Worm (Caenorhabditis elegans): ENCODE data around the gene D2096.13.
"Not testable (repeated sequence)": the region's sequence is repeated elsewhere in the genome, so short reads cannot be mapped to it uniquely, and the experiment has no call there.

The D2096.13 gene

ce11 chrIV:8359716-8360407 lies 1.5 kb upstream of the D2096.13 start, which contains the start of gene D2096.5:
D2096.5 (minus strand) TSS chrIV:8359766.
- no peak for TF ChIP-seq tbx-7 (tag; optimal IDR thresholded peaks at IDR 0.05)
- TF ChIP-seq che-1 (tag; optimal IDR thresholded peaks at IDR 0.05): no peak
- peak; percentile 88 for TF ChIP-seq unc-42 (tag; optimal IDR thresholded peaks at IDR 0.05)
- TF ChIP-seq madf-2 (tag; optimal IDR thresholded peaks at IDR 0.05): no peak
- TF ChIP-seq ref-2 (tag; optimal IDR thresholded peaks at IDR 0.05): no peak
- peak; percentile 27; the same call in 1 of the 2 replicates for TF ChIP-seq sox-2 (GFP tag; IDR thresholded peaks at IDR 0.05)
- peak; percentile 61 for TF ChIP-seq ceh-14 (tag; optimal IDR thresholded peaks at IDR 0.05)
- TF ChIP-seq ama-1 (optimal IDR thresholded peaks at IDR 0.05): no peak
- no peak for TF ChIP-seq pha-4 (tag; optimal IDR thresholded peaks at IDR 0.05)
- no peak for TF ChIP-seq ceh-9 (tag; optimal IDR thresholded peaks at IDR 0.05)
- TF ChIP-seq dmd-4 (tag; optimal IDR thresholded peaks at IDR 0.05; ENCODE audit: borderline replicate concordance): no peak

- no peak for TF ChIP-seq eyg-1 (tag; optimal IDR thresholded peaks at IDR 0.05)
- peak; percentile 64 for TF ChIP-seq elt-4 (tag; optimal IDR thresholded peaks at IDR 0.05)
Observed at ce11 chrIV:8357299-8357698, 1.1 kb downstream of the D2096.13 start.

DNA sequence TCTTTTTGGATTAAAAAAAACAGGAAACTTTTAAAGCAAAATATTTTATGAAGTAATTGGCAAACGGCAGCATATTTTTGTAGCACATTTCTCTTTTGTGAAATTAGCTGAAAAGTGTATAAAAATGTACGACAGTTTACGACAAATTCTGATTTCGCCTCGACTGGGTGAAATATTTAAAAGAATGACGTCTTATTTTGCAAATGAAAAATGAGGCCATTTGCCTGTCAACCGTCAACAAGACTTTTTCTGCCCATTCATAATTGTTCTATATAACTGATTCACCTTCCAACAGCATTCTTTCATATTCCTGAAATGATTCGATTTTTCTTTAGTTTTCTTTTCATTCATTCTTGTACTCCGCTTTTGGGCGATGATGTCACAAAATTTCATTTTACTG lies 2.8 kb downstream of the D2096.13 start, which contains the start of the genes F17E9.2 and col-116:
F17E9.2 (plus strand) TSS at position 301 of the 400 bp plus-strand sequence.
col-116 (plus strand) TSS at position 315 of the 400 bp plus-strand sequence.
- TF ChIP-seq ceh-30 (tag; optimal IDR thresholded peaks at IDR 0.05): no peak
- TF ChIP-seq Y22D7AL.16 (tag; optimal IDR thresholded peaks at IDR 0.05): no peak

DNA sequence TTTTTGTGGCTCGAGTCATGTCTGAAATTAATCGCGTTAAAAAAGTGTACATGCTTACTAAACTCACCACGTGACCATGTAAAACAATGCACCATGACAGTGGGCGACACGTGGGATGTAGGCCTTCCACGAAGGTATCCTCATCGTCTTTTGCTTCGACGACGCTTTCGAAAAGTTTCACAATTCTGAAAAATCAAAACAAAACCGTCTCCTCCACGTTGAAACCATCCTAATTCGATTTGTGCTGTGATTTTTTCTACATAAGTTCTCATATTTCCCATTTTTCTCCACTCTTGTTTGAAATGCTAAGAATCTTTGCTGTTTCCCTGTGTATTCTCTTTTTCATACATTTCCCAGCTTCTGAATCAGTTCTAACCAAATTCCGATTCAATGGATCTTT lies 3.8 kb downstream of the D2096.13 start, which contains the start of gene F17E9.3:
F17E9.3 (plus strand) TSS at position 301 of the 400 bp plus-strand sequence.
- TF ChIP-seq nhr-232 (tag; optimal IDR thresholded peaks at IDR 0.05): no peak
- TF ChIP-seq zip-5 (tag; optimal IDR thresholded peaks at IDR 0.05): no peak
- no peak for TF ChIP-seq ceh-31 (tag; optimal IDR thresholded peaks at IDR 0.05)
- TF ChIP-seq ceh-45 (GFP tag; IDR thresholded peaks at IDR 0.05): no peak
- TF ChIP-seq ceh-9 (tag; optimal IDR thresholded peaks at IDR 0.05): no peak
- TF ChIP-seq Y22D7AL.16 (tag; optimal IDR thresholded peaks at IDR 0.05): no peak
- TF ChIP-seq ceh-6 (GFP tag; optimal IDR thresholded peaks at IDR 0.05): no peak
- TF ChIP-seq tbx-7 (tag; optimal IDR thresholded peaks at IDR 0.05): no peak
- no peak for TF ChIP-seq ceh-22 (tag; optimal IDR thresholded peaks at IDR 0.05)
- TF ChIP-seq ceh-30 (tag; optimal IDR thresholded peaks at IDR 0.05): no peak
- no peak for TF ChIP-seq pax-1 (tag; optimal IDR thresholded peaks at IDR 0.05)
- TF ChIP-seq unc-3 (GFP tag; conservative IDR thresholded peaks at IDR 0.05): no peak
- TF ChIP-seq unc-3 (tag; optimal IDR thresholded peaks at IDR 0.05): no peak

ce11 chrIV:8352036-8352435 lies 6.4 kb downstream of the D2096.13 start, which contains the start of gene F17E9.16:
F17E9.16 (plus strand) TSS chrIV:8352336.
- not testable (repeated sequence) for TF ChIP-seq fax-1, tbx-2, F13H6.1 (tag; optimal IDR thresholded peaks at IDR 0.05)

DNA sequence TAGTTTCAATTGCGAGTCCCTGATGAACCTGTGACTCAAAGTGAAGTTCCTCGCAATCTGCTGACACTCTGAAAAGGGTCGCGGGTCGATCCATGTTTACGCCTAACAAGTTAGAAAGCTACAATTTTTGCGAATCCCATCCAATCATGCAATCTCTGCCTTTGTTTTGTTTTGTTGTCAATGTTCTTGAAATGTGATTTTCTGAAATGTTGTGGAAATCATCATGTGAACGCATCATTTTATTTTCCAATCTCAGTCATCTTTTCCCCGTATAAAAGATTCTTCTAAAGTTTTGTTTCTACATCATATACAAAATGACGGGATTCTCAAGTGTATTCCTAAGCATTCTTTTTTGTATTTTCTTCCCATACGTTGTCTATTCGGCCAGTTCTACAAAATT lies 10.3 kb downstream of the D2096.13 start, which contains the start of gene F17E9.4:
F17E9.4 (plus strand) TSS at position 301 of the 400 bp plus-strand sequence.
- TF ChIP-seq tbx-2 (tag; optimal IDR thresholded peaks at IDR 0.05) (no peak), rnt-1 (tag; optimal IDR thresholded peaks at IDR 0.05) (no peak), sdc-2 (tag; optimal IDR thresholded peaks at IDR 0.05) (no peak), sox-2 (GFP tag; IDR thresholded peaks at IDR 0.05) (no peak), dve-1 (tag; optimal IDR thresholded peaks at IDR 0.05) (no peak), tbx-7 (tag; optimal IDR thresholded peaks at IDR 0.05) (no peak), ceh-18 (tag; optimal IDR thresholded peaks at IDR 0.05) (no peak), pag-3 (tag; optimal IDR thresholded peaks at IDR 0.05; ENCODE audit: borderline replicate concordance) (no peak), gmeb-2 (tag; optimal IDR thresholded peaks at IDR 0.05) (no peak), nfya-1 (tag; optimal IDR thresholded peaks at IDR 0.05) (no peak), hlh-6 (tag; optimal IDR thresholded peaks at IDR 0.05) (no peak), elt-2 (tag; optimal IDR thresholded peaks at IDR 0.05) (no peak)

Measured in whole organism, late embryonic.